Worm (Caenorhabditis elegans) whole organism, mixed stage, embryonic: ENCODE results near the gene Y116A8C.9.

ENCODE experiments used
- M03D4.4 ChIP-seq: sonication (generic microtip); optimal IDR thresholded peaks from 2 replicates; lab custom pipeline; 2017; ENCODE audit warnings: mild to moderate bottlenecking, missing genetic modification characterization, missing compliant biosample characterization
- bed-3 ChIP-seq: fragments of 200-800 bp; sonication (Bioruptor generic); optimal IDR thresholded peaks from 3 replicates; lab custom pipeline; 2018; ENCODE audit warnings: mild to moderate bottlenecking, missing genetic modification characterization, moderate library complexity, missing compliant biosample characterization
- blmp-1 ChIP-seq: fragments of 150-350 bp; optimal IDR thresholded peaks from 2 replicates; lab custom pipeline; 2014; ENCODE audit warnings: missing biosample characterization, missing genetic modification characterization
- ceh-39 ChIP-seq: fragments of 150-350 bp; optimal IDR thresholded peaks from 2 replicates; lab custom pipeline; 2014; ENCODE audit warnings: missing biosample characterization, missing genetic modification characterization
- ceh-43 ChIP-seq: fragments of 200-800 bp; sonication (Bioruptor generic); optimal IDR thresholded peaks from 2 replicates; lab custom pipeline; 2018; ENCODE audit warnings: mild to moderate bottlenecking, missing genetic modification characterization, moderate library complexity, missing compliant biosample characterization
- ceh-83 ChIP-seq: fragments of 200-800 bp; sonication (Bioruptor generic); optimal IDR thresholded peaks from 2 replicates; lab custom pipeline; 2018; ENCODE audit warnings: mild to moderate bottlenecking, missing genetic modification characterization, missing compliant biosample characterization
- ces-1 ChIP-seq: fragments of 150-350 bp; optimal IDR thresholded peaks from 2 replicates; lab custom pipeline; 2014; ENCODE audit warnings: missing biosample characterization, missing genetic modification reagents, missing genetic modification characterization
- cnd-1 ChIP-seq: fragments of 200-800 bp; sonication (Bioruptor generic); optimal IDR thresholded peaks from 2 replicates; lab custom pipeline; 2018; ENCODE audit warnings: mild to moderate bottlenecking, missing genetic modification characterization, missing compliant biosample characterization
- drap-1 ChIP-seq: fragments of 200-800 bp; sonication (Bioruptor generic); optimal IDR thresholded peaks from 3 replicates; lab custom pipeline; 2018; ENCODE audit warnings: mild to moderate bottlenecking, missing genetic modification characterization, missing compliant biosample characterization
- elt-1 ChIP-seq: sonication (generic microtip); optimal IDR thresholded peaks from 2 replicates; lab custom pipeline; 2017; ENCODE audit warnings: missing genetic modification characterization, mild to moderate bottlenecking, missing compliant biosample characterization, antibody characterized with exemption, moderate library complexity, borderline replicate concordance; ENCODE audit not compliant: insufficient read depth
- elt-3 ChIP-seq: fragments of 150-350 bp; optimal IDR thresholded peaks from 2 replicates; lab custom pipeline; 2014; ENCODE audit warnings: missing biosample characterization, missing genetic modification characterization
- flh-1 ChIP-seq: fragments of 200-800 bp; sonication (Bioruptor generic); optimal IDR thresholded peaks from 2 replicates; lab custom pipeline; 2018; ENCODE audit warnings: mild to moderate bottlenecking, missing genetic modification characterization, moderate library complexity, missing compliant biosample characterization
- ham-2 ChIP-seq: fragments of 200-800 bp; sonication (Bioruptor generic); optimal IDR thresholded peaks from 2 replicates; lab custom pipeline; 2018; ENCODE audit warnings: mild to moderate bottlenecking, missing genetic modification characterization, missing compliant biosample characterization
- hlh-1 ChIP-seq: fragments of 150-350 bp; optimal IDR thresholded peaks from 2 replicates; lab custom pipeline; 2014; ENCODE audit warnings: missing biosample characterization, missing genetic modification reagents, missing genetic modification characterization
- lin-13 ChIP-seq: fragments of 150-350 bp; optimal IDR thresholded peaks from 2 replicates; lab custom pipeline; 2014; ENCODE audit warnings: missing biosample characterization, missing genetic modification characterization
- lin-32 ChIP-seq: fragments of 200-800 bp; sonication (Bioruptor generic); optimal IDR thresholded peaks from 2 replicates; lab custom pipeline; 2018; ENCODE audit warnings: mild to moderate bottlenecking, missing genetic modification characterization, missing compliant biosample characterization
- lsy-2 ChIP-seq: fragments of 150-350 bp; optimal IDR thresholded peaks from 2 replicates; lab custom pipeline; 2014; ENCODE audit warnings: missing biosample characterization, missing genetic modification characterization
- mab-5 ChIP-seq: fragments of 150-350 bp; optimal IDR thresholded peaks from 2 replicates; lab custom pipeline; 2014; ENCODE audit warnings: missing biosample characterization, missing genetic modification characterization
- mep-1 ChIP-seq: fragments of 150-350 bp; optimal IDR thresholded peaks from 2 replicates; lab custom pipeline; 2017; ENCODE audit warnings: missing biosample characterization, missing genetic modification reagents, missing genetic modification characterization, inconsistent platforms
- mls-2 ChIP-seq: sonication (generic microtip); optimal IDR thresholded peaks from 2 replicates; lab custom pipeline; 2016; ENCODE audit warnings: mild to moderate bottlenecking, missing genetic modification characterization, moderate library complexity, missing compliant biosample characterization
- nhr-12 ChIP-seq: fragments of 150-350 bp; optimal IDR thresholded peaks from 2 replicates; lab custom pipeline; 2014; ENCODE audit warnings: missing biosample characterization, missing genetic modification characterization
- nhr-2 ChIP-seq: fragments of 150-350 bp; optimal IDR thresholded peaks from 2 replicates; lab custom pipeline; 2014; ENCODE audit warnings: missing biosample characterization, missing genetic modification characterization
- nhr-237 ChIP-seq: fragments of 150-350 bp; optimal IDR thresholded peaks from 2 replicates; lab custom pipeline; 2014; ENCODE audit warnings: missing biosample characterization, missing genetic modification characterization
- nhr-28 ChIP-seq: fragments of 150-350 bp; optimal IDR thresholded peaks from 2 replicates; lab custom pipeline; 2014; ENCODE audit warnings: missing biosample characterization, missing genetic modification characterization
- nhr-76 ChIP-seq: sonication (generic microtip); optimal IDR thresholded peaks from 2 replicates; lab custom pipeline; 2017; ENCODE audit warnings: missing biosample characterization, missing genetic modification characterization
- pha-4 ChIP-seq: fragments of 150-350 bp; optimal IDR thresholded peaks from 2 replicates; lab custom pipeline; 2018; ENCODE audit warnings: missing biosample characterization, missing genetic modification reagents, missing genetic modification characterization
- sem-2 ChIP-seq: fragments of 200-800 bp; sonication (Bioruptor generic); optimal IDR thresholded peaks from 2 replicates; lab custom pipeline; 2018; ENCODE audit warnings: mild to moderate bottlenecking, missing genetic modification characterization, missing compliant biosample characterization
- snpc-4 ChIP-seq: fragments of 150-350 bp; optimal IDR thresholded peaks from 2 replicates; lab custom pipeline; 2014; ENCODE audit warnings: missing biosample characterization, missing genetic modification characterization
- sptf-1 ChIP-seq: sonication (generic microtip); optimal IDR thresholded peaks from 2 replicates; lab custom pipeline; 2017; ENCODE audit warnings: mild to moderate bottlenecking, missing genetic modification characterization, moderate library complexity, missing compliant biosample characterization
- unc-39 ChIP-seq: fragments of 150-350 bp; optimal IDR thresholded peaks from 2 replicates; lab custom pipeline; 2014; ENCODE audit warnings: missing biosample characterization, missing genetic modification characterization
- unc-62 ChIP-seq: fragments of 150-350 bp; optimal IDR thresholded peaks from 2 replicates; lab custom pipeline; 2014; ENCODE audit warnings: missing biosample characterization, missing genetic modification reagents, missing genetic modification characterization
- zip-8 ChIP-seq: fragments of 150-350 bp; optimal IDR thresholded peaks from 2 replicates; lab custom pipeline; 2014; ENCODE audit warnings: missing biosample characterization, missing genetic modification characterization
- ztf-11 ChIP-seq: fragments of 150-350 bp; optimal IDR thresholded peaks from 2 replicates; lab custom pipeline; 2014; ENCODE audit warnings: missing biosample characterization, missing genetic modification characterization

The Y116A8C.9 gene

DNA sequence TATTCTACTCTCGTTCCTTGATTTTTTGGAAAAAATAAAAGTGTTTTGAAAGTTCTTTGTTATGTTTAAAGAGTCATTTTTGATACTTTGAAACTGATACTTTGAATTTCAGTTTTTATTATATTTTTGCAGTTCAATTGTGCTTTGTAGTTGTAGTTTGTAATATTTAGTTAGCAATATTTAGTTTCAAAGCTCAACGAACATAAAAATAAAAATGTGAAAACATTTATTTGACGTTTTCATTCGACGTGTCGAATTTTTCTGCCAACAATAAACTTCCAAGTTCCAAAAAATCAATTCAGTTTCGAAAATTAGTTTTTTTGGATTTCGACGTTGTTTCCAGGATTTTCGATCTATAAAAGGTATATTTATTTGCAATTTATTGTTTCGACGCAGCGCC lies 26.6 kb downstream of the Y116A8C.9 start, which contains the start of gene nep-23:
Gene nep-23, plus strand, starts transcription at position 301 of the 400 bp plus-strand sequence.
- TF ChIP-seq mls-2 (tag; lab: Kevin White, UChicago) (no peak), lsy-2 (tag; lab: Kevin White, UChicago) (no peak), ces-1 (GFP tag; lab: Kevin White, UChicago) (no peak), unc-39 (tag; lab: Kevin White, UChicago) (no peak), sptf-1 (no peak), hlh-1 (tag; lab: Kevin White, UChicago) (no peak), bed-3 (GFP tag; lab: Kevin White, UChicago) (no peak), drap-1 (GFP tag; lab: Kevin White, UChicago) (no peak), nhr-237 (tag; lab: Kevin White, UChicago) (no peak), ceh-43 (no peak), nhr-76 (tag; lab: Kevin White, UChicago) (no peak), elt-3 (tag; lab: Kevin White, UChicago) (no peak), nhr-12 (tag; lab: Kevin White, UChicago) (no peak), ham-2 (GFP tag; lab: Kevin White, UChicago) (no peak), zip-8 (no peak), ceh-39 (no peak)

- TF ChIP-seq elt-1 = no peak
- TF ChIP-seq sptf-1 = no peak
- TF ChIP-seq lin-13 (tag; lab: Kevin White, UChicago) = no peak
- TF ChIP-seq nhr-12 (tag; lab: Kevin White, UChicago) = no peak
- TF ChIP-seq ceh-83 = no peak
- TF ChIP-seq ztf-11 (tag; lab: Kevin White, UChicago) = no peak
- no peak for TF ChIP-seq ham-2 (GFP tag; lab: Kevin White, UChicago)
- TF ChIP-seq nhr-28 (tag; lab: Kevin White, UChicago) = no peak
- TF ChIP-seq ces-1 (GFP tag; lab: Kevin White, UChicago) = no peak
- TF ChIP-seq hlh-1 (tag; lab: Kevin White, UChicago) = no peak
- TF ChIP-seq mep-1 (tag; lab: Kevin White, UChicago) = no peak
- TF ChIP-seq flh-1 = no peak
- no peak for TF ChIP-seq drap-1 (GFP tag; lab: Kevin White, UChicago)
These were observed 27.3 kb downstream of the Y116A8C.9 start, which contains the start of the genes Y116A8C.470 and Y116A8C.463 for ce11 chrIV:16919212-16919775. Gene Y116A8C.470, minus strand, starts transcription at chrIV:16919312. Gene Y116A8C.463, plus strand, starts transcription at chrIV:16919725.

DNA sequence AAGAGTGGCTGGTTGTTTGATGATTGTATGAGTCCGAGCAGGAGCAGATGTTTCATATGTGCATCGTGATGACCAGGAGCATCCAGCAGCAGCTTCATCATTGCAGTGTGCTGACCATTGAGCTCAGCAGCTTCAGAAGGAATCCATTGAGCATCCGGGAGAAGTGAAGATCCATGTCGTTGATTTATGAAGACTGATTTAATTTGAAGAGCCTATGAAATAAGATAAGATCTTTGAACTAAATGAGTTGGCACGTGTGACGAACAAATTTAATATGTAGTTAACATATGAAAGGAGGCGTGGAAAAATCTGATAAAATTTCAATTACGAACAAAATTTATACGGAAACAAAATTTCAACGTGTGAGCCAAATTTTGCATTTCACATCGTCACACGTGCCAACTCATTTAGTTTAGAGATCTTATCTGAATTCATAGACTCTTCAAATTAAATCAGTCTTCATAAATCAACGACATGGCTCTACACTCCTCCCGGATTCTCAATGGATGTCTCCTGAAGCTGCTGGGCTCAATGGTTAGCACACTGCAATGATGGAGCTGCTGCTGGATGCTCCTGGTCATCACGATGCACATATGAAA lies 28.7 kb downstream of the Y116A8C.9 start, which contains the start of the genes Y116A8C.469 and Y116A8C.468:
Gene Y116A8C.469, minus strand, starts transcription at position 101 of the 599 bp plus-strand sequence.
Gene Y116A8C.468, plus strand, starts transcription at position 549 of the 599 bp plus-strand sequence.
- TF ChIP-seq pha-4 (tag; lab: Kevin White, UChicago) (no peak), sem-2 (GFP tag; lab: Kevin White, UChicago) (no peak), ceh-83 (no peak), elt-1 (no peak), lin-13 (tag; lab: Kevin White, UChicago) (no peak), bed-3 (GFP tag; lab: Kevin White, UChicago) (no peak), elt-3 (tag; lab: Kevin White, UChicago) (no peak), mep-1 (tag; lab: Kevin White, UChicago) (no peak), unc-62 (GFP tag; lab: Kevin White, UChicago) (no peak), nhr-2 (tag; lab: Kevin White, UChicago) (no peak), ceh-43 (no peak), snpc-4 (tag; lab: Kevin White, UChicago) (no peak), mls-2 (tag; lab: Kevin White, UChicago) (no peak), nhr-237 (tag; lab: Kevin White, UChicago) (no peak), blmp-1 (tag; lab: Kevin White, UChicago) (no peak), zip-8 (no peak), nhr-76 (tag; lab: Kevin White, UChicago) (no peak), ceh-39 (no peak), nhr-28 (tag; lab: Kevin White, UChicago) (no peak)
- TF ChIP-seq, all 35 proteins: peak for 0

DNA sequence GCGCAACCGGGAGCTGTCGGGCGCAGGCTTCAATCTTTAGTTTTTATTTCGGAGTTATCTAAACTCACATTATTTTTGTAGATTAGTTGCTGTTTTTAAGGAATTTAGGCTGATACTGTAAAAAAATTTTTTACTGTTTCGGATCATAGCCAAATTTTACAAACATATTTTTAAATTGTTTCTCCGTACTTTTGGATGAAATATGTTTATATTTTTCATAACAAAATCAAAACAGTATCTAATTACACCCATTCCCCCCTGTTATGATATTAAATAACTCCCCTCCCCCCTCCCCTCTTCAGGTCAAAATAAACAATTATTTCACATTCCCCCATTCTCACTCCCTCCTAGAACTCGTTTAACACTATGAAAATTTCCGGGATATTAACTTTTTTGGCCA lies 30.8 kb downstream of the Y116A8C.9 start, which contains the start of gene Y116A8C.3:
Gene Y116A8C.3, plus strand, starts transcription at position 301 of the 400 bp plus-strand sequence.
- TF ChIP-seq sptf-1 (no peak), hlh-1 (tag; lab: Kevin White, UChicago) (no peak), M03D4.4 (no peak), unc-39 (tag; lab: Kevin White, UChicago) (no peak), mep-1 (tag; lab: Kevin White, UChicago) (no peak), flh-1 (no peak), lin-32 (no peak), lin-13 (tag; lab: Kevin White, UChicago) (no peak), nhr-2 (tag; lab: Kevin White, UChicago) (no peak), mab-5 (no peak), ceh-83 (no peak), unc-62 (GFP tag; lab: Kevin White, UChicago) (no peak), zip-8 (no peak), ceh-43 (no peak), cnd-1 (tag; lab: Kevin White, UChicago) (no peak), elt-3 (tag; lab: Kevin White, UChicago) (no peak), bed-3 (GFP tag; lab: Kevin White, UChicago) (no peak), ham-2 (GFP tag; lab: Kevin White, UChicago) (no peak), blmp-1 (tag; lab: Kevin White, UChicago) (no peak)
